Fruit fly (Drosophila melanogaster): ENCODE data around the gene CG43220.

CG43220 gene

DNA sequence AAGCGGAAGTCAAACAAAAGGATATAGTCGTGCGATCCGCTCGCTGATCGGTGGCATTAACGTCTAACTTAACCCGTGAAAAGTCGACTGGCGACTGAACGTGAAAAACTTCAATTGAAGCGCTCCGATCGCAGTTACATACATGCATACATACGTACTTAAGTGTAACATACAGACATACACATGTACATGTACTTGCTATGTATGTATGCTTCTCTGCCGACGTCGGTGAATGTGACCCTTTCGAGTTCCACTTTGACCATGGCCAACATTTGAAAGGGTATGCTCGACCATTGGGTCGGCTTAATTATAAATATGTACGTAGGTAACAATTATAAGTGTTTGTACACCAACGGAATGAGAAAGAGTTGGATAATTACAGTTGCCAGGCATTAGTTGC is 10.7 kb downstream of the CG43220 start, which contains the start of gene qua (continued):
- TF ChIP-seq nom (GFP tag; optimal IDR thresholded peaks at IDR 0.05) (no peak), Asciz (GFP tag; optimal IDR thresholded peaks at IDR 0.05) (no peak), Vsx1 (GFP tag; optimal IDR thresholded peaks at IDR 0.05) (no peak), CG1603 (tag; optimal IDR thresholded peaks at IDR 0.05) (peak; percentile 5), D19B (GFP tag; optimal IDR thresholded peaks at IDR 0.05) (peak; percentile 33), CG3847 (GFP tag; IDR thresholded peaks at IDR 0.05) (no peak), CG31388 (GFP tag; optimal IDR thresholded peaks at IDR 0.05) (no peak), Rx (GFP tag; IDR thresholded peaks at IDR 0.05) (no peak)

DNA sequence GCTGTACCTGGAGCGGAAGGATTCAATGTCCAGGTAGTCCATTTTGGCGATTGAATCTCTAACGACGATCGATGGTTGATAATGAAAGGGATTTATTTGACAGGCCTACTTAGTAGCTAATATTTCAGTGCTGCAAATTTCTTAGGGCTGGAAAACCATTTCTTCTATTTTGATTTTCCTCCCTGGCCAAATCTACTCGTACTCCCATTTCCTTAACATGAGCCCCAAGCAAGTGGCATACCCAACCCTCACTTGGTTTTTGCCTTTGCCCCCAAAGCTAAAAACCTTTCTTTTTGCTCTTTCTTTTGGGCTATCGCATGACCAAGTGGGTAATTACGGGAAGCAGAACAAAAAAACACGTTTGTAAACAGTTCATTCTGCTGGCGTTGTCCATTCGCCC is 12.4 kb downstream of the CG43220 start, which contains the start of gene CG15142:
CG15142 (minus strand) TSS at position 101 of the 400 bp plus-strand sequence.
- no peak for TF ChIP-seq Gsc (GFP tag; IDR thresholded peaks at IDR 0.05)
- no peak for TF ChIP-seq toy (GFP tag; IDR thresholded peaks at IDR 0.05)
- TF ChIP-seq Taf1 (GFP tag; IDR thresholded peaks at IDR 0.05) = no peak
- no peak for TF ChIP-seq CG5953 (GFP tag; IDR thresholded peaks at IDR 0.05)
- TF ChIP-seq CG13287 (GFP tag; IDR thresholded peaks at IDR 0.05; ENCODE audit: partially characterized antibody) = no peak
- TF ChIP-seq fd64A (GFP tag; optimal IDR thresholded peaks at IDR 0.05) = no peak
- no peak for TF ChIP-seq Scr (GFP tag; IDR thresholded peaks at IDR 0.05; ENCODE audit: partially characterized antibody)
- TF ChIP-seq sens (GFP tag) = peak; percentile 2

DNA sequence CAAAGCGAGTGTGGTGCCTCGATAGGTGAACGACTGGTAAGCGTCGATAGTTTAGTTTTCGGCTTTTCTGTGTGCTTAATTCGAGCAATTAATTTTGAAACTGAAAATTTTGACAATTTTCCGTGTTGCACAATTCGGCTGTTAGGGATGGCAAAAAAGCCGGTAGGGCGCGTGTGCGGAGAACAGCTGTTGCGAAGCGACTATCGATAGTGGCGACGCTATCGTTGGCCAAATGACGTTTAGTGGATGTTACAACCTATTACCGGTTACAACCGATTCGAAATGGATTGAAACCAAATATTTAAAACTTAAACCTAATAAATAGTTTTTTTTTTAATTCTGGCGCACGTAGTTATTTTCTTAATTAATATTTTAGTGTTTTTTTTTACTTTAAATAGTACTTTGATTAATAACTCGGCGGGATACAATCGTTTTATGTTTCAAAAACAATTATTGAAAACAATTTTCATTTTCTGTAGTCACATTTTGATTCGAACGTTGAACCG is 14.6 kb downstream of the CG43220 start, which contains the start of the genes mEFTs and Dhc36C:
mEFTs (minus strand) TSS at position 161 of the 506 bp plus-strand sequence.
Dhc36C (plus strand) TSS at position 456 of the 506 bp plus-strand sequence.
- TF ChIP-seq ind (GFP tag; optimal IDR thresholded peaks at IDR 0.05) (no peak), CG12391 (tag; optimal IDR thresholded peaks at IDR 0.05) (no peak), kay (GFP tag; optimal IDR thresholded peaks at IDR 0.05) (no peak), CG17361 (GFP tag; IDR thresholded peaks at IDR 0.05) (no peak), org-1 (GFP tag; optimal IDR thresholded peaks at IDR 0.05) (no peak), her (GFP tag; optimal IDR thresholded peaks at IDR 0.05) (no peak), Optix (GFP tag; IDR thresholded peaks at IDR 0.05) (no peak), Ets65A (GFP tag) (peak; percentile 35), trem (tag; optimal IDR thresholded peaks at IDR 0.05) (peak; percentile 51), pita (GFP tag; optimal IDR thresholded peaks at IDR 0.05) (peak; percentile 75), CG13296 (GFP tag; optimal IDR thresholded peaks at IDR 0.05) (no peak), CG10959 (GFP tag; IDR thresholded peaks at IDR 0.05) (no peak), az2 (GFP tag; optimal IDR thresholded peaks at IDR 0.05) (no peak), bsh (GFP tag; optimal IDR thresholded peaks at IDR 0.05) (no peak), Drgx (GFP tag; IDR thresholded peaks at IDR 0.05) (no peak), CG14667 (GFP tag; IDR thresholded peaks at IDR 0.05) (no peak), peb (GFP tag; IDR thresholded peaks at IDR 0.05) (no peak), CG12236 (GFP tag; optimal IDR thresholded peaks at IDR 0.05) (no peak), tgo (GFP tag; IDR thresholded peaks at IDR 0.05) (no peak), wdn (GFP tag; IDR thresholded peaks at IDR 0.05) (no peak), scrt (GFP tag; optimal IDR thresholded peaks at IDR 0.05) (peak; percentile 45), Opbp (GFP tag; IDR thresholded peaks at IDR 0.05; ENCODE audit: partially characterized antibody) (peak; percentile 95), CG8359 (GFP tag; optimal IDR thresholded peaks at IDR 0.05; ENCODE audit: borderline replicate concordance) (no peak), C15 (GFP tag; IDR thresholded peaks at IDR 0.05) (no peak), HLHmδ (GFP tag; optimal IDR thresholded peaks at IDR 0.05) (no peak), CG8924 (tag; optimal IDR thresholded peaks at IDR 0.05) (no peak), Lim3 (GFP tag; IDR thresholded peaks at IDR 0.05) (no peak), cato (GFP tag; optimal IDR thresholded peaks at IDR 0.05; ENCODE audit: borderline replicate concordance) (no peak), CG18619 (GFP tag; optimal IDR thresholded peaks at IDR 0.05) (no peak), Eip74EF (GFP tag; optimal IDR thresholded peaks at IDR 0.05) (no peak), CG5953 (GFP tag; IDR thresholded peaks at IDR 0.05) (no peak), CG32767 (GFP tag; IDR thresholded peaks at IDR 0.05) (no peak), Aef1 (GFP tag; IDR thresholded peaks at IDR 0.05) (no peak), CG5180 (GFP tag; optimal IDR thresholded peaks at IDR 0.05) (no peak)
